Worm (Caenorhabditis elegans): ENCODE measurements around the gene fbxb-16.

- no peak for TF ChIP-seq sox-4 (tag; optimal IDR thresholded peaks at IDR 0.05)
- no peak for TF ChIP-seq syd-9 (tag; optimal IDR thresholded peaks at IDR 0.05)
- TF ChIP-seq unc-3 (GFP tag; conservative IDR thresholded peaks at IDR 0.05), result no peak
- TF ChIP-seq unc-3 (tag; optimal IDR thresholded peaks at IDR 0.05), result no peak
- no peak for TF ChIP-seq ceh-24 (tag; optimal IDR thresholded peaks at IDR 0.05)
- TF ChIP-seq ahr-1 (tag; optimal IDR thresholded peaks at IDR 0.05), result no peak
- TF ChIP-seq ref-2 (tag; optimal IDR thresholded peaks at IDR 0.05), result no peak
Measured at ce11 chrII:1613972-1614371, 37.7 kb downstream of the fbxb-16 start, which contains the start of gene fbxa-164.
